Worm (Caenorhabditis elegans) whole organism, L3 larva: Measurements from ENCODE around the gene clec-132.

Experiments
- R02D3.7 ChIP-seq: fragments of 150-350 bp; optimal IDR thresholded peaks from 2 replicates; lab custom pipeline; 2014; ENCODE audit warnings: missing biosample characterization, missing genetic modification characterization
- ZK546.5 ChIP-seq: sonication (generic microtip); optimal IDR thresholded peaks from 2 replicates; lab custom pipeline; 2017; ENCODE audit warnings: missing biosample characterization, missing genetic modification characterization
- aly-2 ChIP-seq: fragments of 150-350 bp; optimal IDR thresholded peaks from 2 replicates; lab custom pipeline; 2014; ENCODE audit warnings: missing biosample characterization, missing genetic modification characterization
- ama-1 ChIP-seq: fragments of 150-350 bp; optimal IDR thresholded peaks from 2 replicates; lab custom pipeline; 2018
- ceh-82 ChIP-seq: fragments of 150-350 bp; optimal IDR thresholded peaks from 2 replicates; lab custom pipeline; 2014; ENCODE audit warnings: missing biosample characterization, missing genetic modification characterization
- ceh-9 ChIP-seq: sonication (generic microtip); optimal IDR thresholded peaks from 2 replicates; lab custom pipeline; 2018; ENCODE audit warnings: missing biosample characterization, missing genetic modification characterization
- egl-27 ChIP-seq: sonication (generic microtip); optimal IDR thresholded peaks from 4 replicates; lab custom pipeline; 2017; ENCODE audit warnings: missing biosample characterization, missing genetic modification reagents, missing genetic modification characterization
- egl-5 ChIP-seq: fragments of 150-350 bp; optimal IDR thresholded peaks from 2 replicates; lab custom pipeline; 2017; ENCODE audit warnings: missing biosample characterization, missing genetic modification reagents, missing genetic modification characterization, inconsistent platforms
- elt-1 ChIP-seq: fragments of 150-350 bp; optimal IDR thresholded peaks from 2 replicates; lab custom pipeline; 2014; ENCODE audit warnings: missing biosample characterization, missing genetic modification characterization
- elt-2 ChIP-seq: sonication (generic microtip); optimal IDR thresholded peaks from 2 replicates; lab custom pipeline; 2016; ENCODE audit warnings: missing genetic modification reagents, mild to moderate bottlenecking, missing genetic modification characterization, missing compliant biosample characterization
- eor-1 ChIP-seq, 2 experiments: fragments of 150-350 bp; optimal IDR thresholded peaks; 2 replicates each; lab custom pipeline; 2014 to 2018; ENCODE audit warnings: missing biosample characterization in 2 of 2, missing genetic modification characterization in 2 of 2
- fkh-2 ChIP-seq: fragments of 150-350 bp; optimal IDR thresholded peaks from 2 replicates; lab custom pipeline; 2014; ENCODE audit warnings: missing biosample characterization, missing genetic modification reagents, missing genetic modification characterization
- hmg-11 ChIP-seq: sonication (generic microtip); optimal IDR thresholded peaks from 2 replicates; lab custom pipeline; 2016; ENCODE audit warnings: missing genetic modification characterization, missing compliant biosample characterization
- jun-1 ChIP-seq: fragments of 150-350 bp; optimal IDR thresholded peaks from 2 replicates; lab custom pipeline; 2014; ENCODE audit warnings: missing biosample characterization, missing genetic modification reagents, missing genetic modification characterization
- lin-15B ChIP-seq: fragments of 150-350 bp; optimal IDR thresholded peaks from 2 replicates; lab custom pipeline; 2014; ENCODE audit warnings: missing biosample characterization, missing genetic modification characterization
- lin-39 ChIP-seq: fragments of 150-350 bp; optimal IDR thresholded peaks from 2 replicates; lab custom pipeline; 2018; ENCODE audit warnings: missing biosample characterization, missing genetic modification reagents, missing genetic modification characterization
- lsy-12 ChIP-seq: sonication (generic microtip); optimal IDR thresholded peaks from 2 replicates; lab custom pipeline; 2016; ENCODE audit warnings: mild to moderate bottlenecking, missing genetic modification characterization, missing compliant biosample characterization
- mdl-1 ChIP-seq: fragments of 150-350 bp; optimal IDR thresholded peaks from 2 replicates; lab custom pipeline; 2014; ENCODE audit warnings: missing biosample characterization, missing genetic modification characterization
- mml-1 ChIP-seq: fragments of 150-350 bp; sonication (generic microtip); optimal IDR thresholded peaks from 3 replicates; lab custom pipeline; 2014; ENCODE audit warnings: missing biosample characterization, missing genetic modification characterization
- nfya-1 ChIP-seq: sonication (generic microtip); optimal IDR thresholded peaks from 2 replicates; lab custom pipeline; 2017; ENCODE audit warnings: missing genetic modification characterization, mild to moderate bottlenecking, missing compliant biosample characterization, antibody characterized with exemption, moderate library complexity; ENCODE audit not compliant: insufficient read depth
- nhr-11 ChIP-seq: fragments of 150-350 bp; optimal IDR thresholded peaks from 2 replicates; lab custom pipeline; 2014; ENCODE audit warnings: missing biosample characterization, missing genetic modification characterization
- nhr-12 ChIP-seq: fragments of 150-350 bp; optimal IDR thresholded peaks from 2 replicates; lab custom pipeline; 2014; ENCODE audit warnings: missing biosample characterization, missing genetic modification characterization
- nhr-23 ChIP-seq: fragments of 150-350 bp; optimal IDR thresholded peaks from 2 replicates; lab custom pipeline; 2014; ENCODE audit warnings: missing biosample characterization, missing genetic modification reagents, missing genetic modification characterization
- nhr-237 ChIP-seq: fragments of 150-350 bp; optimal IDR thresholded peaks from 2 replicates; lab custom pipeline; 2014; ENCODE audit warnings: missing biosample characterization, missing genetic modification characterization
- nhr-28 ChIP-seq: fragments of 150-350 bp; optimal IDR thresholded peaks from 2 replicates; lab custom pipeline; 2014; ENCODE audit warnings: missing biosample characterization, missing genetic modification characterization
- nhr-43 ChIP-seq: sonication (generic microtip); optimal IDR thresholded peaks from 2 replicates; lab custom pipeline; 2016; ENCODE audit warnings: mild to moderate bottlenecking, missing genetic modification characterization, missing compliant biosample characterization; ENCODE audit not compliant: poor library complexity, severe bottlenecking
- nhr-67 ChIP-seq: fragments of 150-350 bp; optimal IDR thresholded peaks from 2 replicates; lab custom pipeline; 2014; ENCODE audit warnings: missing biosample characterization, missing genetic modification characterization
- nhr-77 ChIP-seq: fragments of 150-350 bp; optimal IDR thresholded peaks from 2 replicates; lab custom pipeline; 2014; ENCODE audit warnings: missing biosample characterization, missing genetic modification characterization
- pha-4 ChIP-seq: fragments of 150-350 bp; optimal IDR thresholded peaks from 2 replicates; lab custom pipeline; 2014; ENCODE audit warnings: missing biosample characterization, missing genetic modification reagents, missing genetic modification characterization
- sea-2 ChIP-seq: fragments of 150-350 bp; sonication (generic microtip); optimal IDR thresholded peaks from 4 replicates; lab custom pipeline; 2014; ENCODE audit warnings: missing biosample characterization, missing genetic modification reagents, missing genetic modification characterization
- snpc-4 ChIP-seq: fragments of 150-350 bp; optimal IDR thresholded peaks from 2 replicates; lab custom pipeline; 2014; ENCODE audit warnings: missing biosample characterization, missing genetic modification characterization
- tbx-2 ChIP-seq: sonication (generic microtip); optimal IDR thresholded peaks from 2 replicates; lab custom pipeline; 2016; ENCODE audit warnings: mild to moderate bottlenecking, missing genetic modification characterization, missing compliant biosample characterization
- unc-39 ChIP-seq: sonication (generic microtip); optimal IDR thresholded peaks from 4 replicates; lab custom pipeline; 2017; ENCODE audit warnings: missing biosample characterization, missing genetic modification characterization
- unc-62 ChIP-seq: fragments of 150-350 bp; sonication (generic microtip); optimal IDR thresholded peaks from 4 replicates; lab custom pipeline; 2014; ENCODE audit warnings: missing biosample characterization, missing genetic modification reagents, missing genetic modification characterization
- zag-1 ChIP-seq: fragments of 150-350 bp; optimal IDR thresholded peaks from 2 replicates; lab custom pipeline; 2014; ENCODE audit warnings: missing biosample characterization, missing genetic modification characterization
- ztf-11 ChIP-seq: fragments of 150-350 bp; optimal IDR thresholded peaks from 2 replicates; lab custom pipeline; 2014; ENCODE audit warnings: missing biosample characterization, missing genetic modification characterization

clec-132 gene

DNA sequence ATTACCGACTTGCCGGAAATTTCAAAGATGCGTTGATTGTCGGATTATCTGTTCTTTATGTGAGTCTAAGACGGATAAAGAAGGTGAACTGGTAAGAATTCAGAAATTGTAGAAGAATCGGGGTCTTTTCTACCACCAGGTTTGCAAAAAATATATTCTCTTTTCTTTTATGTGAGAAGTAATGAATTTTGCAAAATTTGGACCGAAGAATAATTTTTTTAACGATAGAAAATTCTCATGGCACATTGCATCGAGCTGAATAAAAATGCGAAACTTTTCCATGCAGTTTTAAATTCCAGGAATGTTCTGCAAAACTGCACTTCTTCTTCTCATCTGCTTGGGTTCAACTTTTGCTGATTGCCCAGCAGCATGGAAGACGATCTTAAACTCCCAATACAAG, 3.6 kb upstream of the clec-132 start, which contains the start of gene clec-130:
Gene clec-130 (plus strand): TSS at position 301 of the 400 bp plus-strand sequence.
- no peak for TF ChIP-seq sea-2 (GFP tag; lab: Kevin White, UChicago)
- no peak for TF ChIP-seq nhr-23 (tag; lab: Kevin White, UChicago)
- no peak for TF ChIP-seq nhr-43
- no peak for TF ChIP-seq mml-1 (tag; lab: Kevin White, UChicago)
- TF ChIP-seq jun-1 (tag; lab: Kevin White, UChicago): no peak
- TF ChIP-seq nhr-237 (tag; lab: Kevin White, UChicago): no peak
- TF ChIP-seq lsy-12 (tag; lab: Kevin White, UChicago): no peak
- TF ChIP-seq nfya-1: no peak
- TF ChIP-seq nhr-12 (tag; lab: Kevin White, UChicago): no peak
- no peak for TF ChIP-seq tbx-2 (tag; lab: Kevin White, UChicago)
- no peak for TF ChIP-seq egl-27 (tag; lab: Kevin White, UChicago)
- TF ChIP-seq nhr-28 (tag; lab: Kevin White, UChicago): no peak
- no peak for TF ChIP-seq snpc-4
- TF ChIP-seq aly-2 (tag; lab: Kevin White, UChicago): no peak
- no peak for TF ChIP-seq lin-39 (tag; lab: Kevin White, UChicago)
- no peak for TF ChIP-seq egl-5 (tag; lab: Kevin White, UChicago)
- TF ChIP-seq R02D3.7: no peak
- TF ChIP-seq ceh-82 (tag; lab: Kevin White, UChicago): no peak
- no peak for TF ChIP-seq mdl-1 (tag; lab: Kevin White, UChicago)
- no peak for TF ChIP-seq unc-62 (GFP tag; lab: Kevin White, UChicago)
- TF ChIP-seq, all 47 proteins: peak for 0

DNA sequence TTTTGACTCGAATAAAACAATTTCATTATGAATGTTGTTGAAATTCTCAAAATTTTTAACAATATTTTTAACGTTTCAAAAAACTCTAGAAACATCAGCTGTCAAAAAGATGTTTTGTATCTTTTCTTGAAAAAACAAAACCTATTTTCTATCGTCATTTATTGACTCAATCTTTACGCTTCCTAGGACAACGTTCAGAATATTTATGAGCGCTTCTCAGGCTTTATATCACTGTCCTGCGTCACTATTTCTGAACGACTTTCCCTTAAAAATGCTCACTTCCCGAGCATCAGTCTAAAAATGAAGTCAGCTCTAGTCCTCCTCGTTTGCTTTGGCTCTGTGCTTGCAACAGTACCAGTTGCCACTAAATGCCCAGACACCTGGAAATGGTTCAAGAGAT, 1.3 kb downstream of the clec-132 start, which contains the start of gene clec-133:
Gene clec-133 (plus strand): TSS at position 301 of the 400 bp plus-strand sequence.
- TF ChIP-seq ceh-82 (tag; lab: Kevin White, UChicago): no peak
- no peak for TF ChIP-seq ceh-9 (tag; lab: Kevin White, UChicago)
- no peak for TF ChIP-seq nhr-67 (tag; lab: Kevin White, UChicago)
- TF ChIP-seq nhr-11 (tag; lab: Kevin White, UChicago): no peak
- no peak for TF ChIP-seq aly-2 (tag; lab: Kevin White, UChicago)
- no peak for TF ChIP-seq nfya-1
- TF ChIP-seq lin-15B: no peak
- no peak for TF ChIP-seq nhr-77 (tag; lab: Kevin White, UChicago)
- TF ChIP-seq, all 47 proteins: peak for 0

- no peak for TF ChIP-seq nhr-43
These were observed 2.9 kb downstream of the clec-132 start, which contains the start of gene clec-134 for ce11 chrII:3579767-3580166. clec-134 (plus strand) TSS chrII:3580067.

- TF ChIP-seq unc-39 (no peak), ztf-11 (tag; lab: Kevin White, UChicago) (no peak), zag-1 (no peak), elt-2 (no peak), nhr-12 (tag; lab: Kevin White, UChicago) (no peak), ceh-9 (tag; lab: Kevin White, UChicago) (no peak), eor-1 (tag; optimal IDR thresholded peaks at IDR 0.05; lab: Kevin White, UChicago) (no peak), hmg-11 (tag; lab: Kevin White, UChicago) (no peak), ama-1 (lab: Kevin White, UChicago) (no peak), lsy-12 (tag; lab: Kevin White, UChicago) (no peak), mdl-1 (tag; lab: Kevin White, UChicago) (no peak), lin-15B (no peak), elt-1 (tag; lab: Kevin White, UChicago) (no peak), egl-5 (tag; lab: Kevin White, UChicago) (no peak), nhr-28 (tag; lab: Kevin White, UChicago) (no peak), R02D3.7 (no peak)
These were observed 4.9 kb downstream of the clec-132 start, which contains the start of gene srh-59 for ce11 chrII:3581752-3582151. srh-59 (plus strand) TSS chrII:3582052.

- TF ChIP-seq nhr-11 (tag; lab: Kevin White, UChicago): no peak
- no peak for TF ChIP-seq fkh-2 (tag; lab: Kevin White, UChicago)
- no peak for TF ChIP-seq ZK546.5
- TF ChIP-seq egl-5 (tag; lab: Kevin White, UChicago): no peak
- TF ChIP-seq hmg-11 (tag; lab: Kevin White, UChicago): no peak
- no peak for TF ChIP-seq nhr-43
- TF ChIP-seq lsy-12 (tag; lab: Kevin White, UChicago): no peak
- TF ChIP-seq nhr-77 (tag; lab: Kevin White, UChicago): no peak
- no peak for TF ChIP-seq elt-1 (tag; lab: Kevin White, UChicago)
- no peak for TF ChIP-seq elt-2
- TF ChIP-seq pha-4 (tag; lab: Kevin White, UChicago): no peak
- TF ChIP-seq nhr-23 (tag; lab: Kevin White, UChicago): no peak
These were observed 6.6 kb downstream of the clec-132 start, which contains the start of gene srh-60 for ce11 chrII:3583402-3583801. srh-60 (plus strand) TSS chrII:3583702.
